Fruit fly (Drosophila melanogaster) whole organism, embryonic: ENCODE results near the gene CG31797.

Experiments used
- Antp ChIP-seq: fragments of 200-800 bp; sonication (Bioruptor generic); optimal IDR thresholded peaks from 3 replicates; lab custom pipeline; 2016; ENCODE audit warnings: missing biosample characterization, missing genetic modification characterization
- CG10979 ChIP-seq: fragments of 200-800 bp; sonication (Bioruptor generic); optimal IDR thresholded peaks from 2 replicates; lab custom pipeline; 2018; ENCODE audit warnings: missing biosample characterization, mild to moderate bottlenecking, missing genetic modification characterization, moderate library complexity
- CG11085 ChIP-seq: fragments of 200-800 bp; sonication (Bioruptor generic); IDR thresholded peaks from 2 replicates; pipeline ENCODE4 v1.3.6; 2022; ENCODE audit warnings: missing biosample characterization, missing genetic modification characterization
- CG11093 ChIP-seq: fragments of 200-800 bp; sonication (Bioruptor generic); IDR thresholded peaks from 3 replicates; pipeline ENCODE4 v1.3.6; 2022; ENCODE audit warnings: missing biosample characterization, missing genetic modification characterization
- CG11560 ChIP-seq: fragments of 200-800 bp; sonication (Bioruptor generic); IDR thresholded peaks from 3 replicates; pipeline ENCODE4 v1.3.6; 2022; ENCODE audit warnings: missing biosample characterization, missing genetic modification characterization
- CG12236 ChIP-seq: fragments of 200-800 bp; sonication (Bioruptor generic); optimal IDR thresholded peaks from 2 replicates; lab custom pipeline; 2016; ENCODE audit warnings: missing biosample characterization, missing genetic modification characterization
- CG13287 ChIP-seq: fragments of 200-800 bp; sonication (Bioruptor generic); IDR thresholded peaks from 2 replicates; pipeline ENCODE4 v1.3.6; 2022; ENCODE audit warnings: missing biosample characterization, missing genetic modification characterization; ENCODE audit not compliant: partially characterized antibody
- CG13894 ChIP-seq: fragments of 200-800 bp; sonication (Bioruptor generic); optimal IDR thresholded peaks from 3 replicates; lab custom pipeline; 2018; ENCODE audit warnings: missing biosample characterization, mild to moderate bottlenecking, missing genetic modification characterization, moderate library complexity
- CG17385 ChIP-seq: fragments of 200-800 bp; sonication (Bioruptor generic); optimal IDR thresholded peaks from 3 replicates; lab custom pipeline; 2018; ENCODE audit warnings: missing biosample characterization, mild to moderate bottlenecking, missing genetic modification characterization
- CG17612 ChIP-seq: fragments of 200-800 bp; sonication (Bioruptor generic); IDR thresholded peaks from 2 replicates; pipeline ENCODE4 v1.3.6; 2022; ENCODE audit warnings: missing biosample characterization, missing genetic modification characterization
- CG18011 ChIP-seq: fragments of 200-800 bp; sonication (Bioruptor generic); optimal IDR thresholded peaks from 2 replicates; lab custom pipeline; 2017; ENCODE audit warnings: missing biosample characterization, missing genetic modification characterization, mild to moderate bottlenecking, moderate library complexity, missing genotype
- CG2678 ChIP-seq: fragments of 200-800 bp; sonication (Bioruptor generic); optimal IDR thresholded peaks from 3 replicates; lab custom pipeline; 2019; ENCODE audit warnings: missing biosample characterization, mild to moderate bottlenecking, missing genetic modification characterization, moderate library complexity
- CG30020 ChIP-seq: fragments of 200-800 bp; optimal IDR thresholded peaks from 2 replicates; lab custom pipeline; 2019; ENCODE audit warnings: missing biosample characterization, mild to moderate bottlenecking, missing genetic modification characterization, moderate library complexity
- CG30403 ChIP-seq: fragments of 200-800 bp; sonication (Bioruptor generic); optimal IDR thresholded peaks from 3 replicates; lab custom pipeline; 2016; ENCODE audit warnings: missing biosample characterization, missing genetic modification characterization
- CG3407 ChIP-seq: fragments of 200-800 bp; sonication (Bioruptor generic); optimal IDR thresholded peaks from 2 replicates; lab custom pipeline; 2018; ENCODE audit warnings: missing biosample characterization, mild to moderate bottlenecking, missing genetic modification characterization
- CG4820 ChIP-seq: fragments of 200-800 bp; sonication (Bioruptor generic); optimal IDR thresholded peaks from 3 replicates; lab custom pipeline; 2016; ENCODE audit warnings: missing biosample characterization, missing genetic modification characterization
- CG6791 ChIP-seq: fragments of 200-800 bp; sonication (Bioruptor generic); IDR thresholded peaks from 3 replicates; pipeline ENCODE4 v1.3.6; 2022; ENCODE audit warnings: missing biosample characterization, missing genetic modification characterization; ENCODE audit not compliant: partially characterized antibody
- CG9727 ChIP-seq: fragments of 200-800 bp; sonication (Bioruptor generic); optimal IDR thresholded peaks from 3 replicates; lab custom pipeline; 2017; ENCODE audit warnings: missing biosample characterization, mild to moderate bottlenecking, missing genetic modification characterization
- CG9797 ChIP-seq: fragments of 200-800 bp; sonication (Bioruptor generic); optimal IDR thresholded peaks from 3 replicates; lab custom pipeline; 2018; ENCODE audit warnings: missing biosample characterization, mild to moderate bottlenecking, missing genetic modification characterization
- Dip2 ChIP-seq: fragments of 200-800 bp; sonication (Bioruptor generic); IDR thresholded peaks from 2 replicates; pipeline ENCODE4 v1.3.6; 2022; ENCODE audit warnings: missing biosample characterization, missing genetic modification characterization
- Dp ChIP-seq: fragments of 200-800 bp; sonication (Bioruptor generic); optimal IDR thresholded peaks from 2 replicates; lab custom pipeline; 2018; ENCODE audit warnings: missing biosample characterization, mild to moderate bottlenecking, missing genetic modification characterization, moderate library complexity
- E2f1 ChIP-seq: fragments of 200-800 bp; sonication (Bioruptor generic); IDR thresholded peaks from 2 replicates; pipeline ENCODE4 v1.3.6; 2022; ENCODE audit warnings: missing biosample characterization, missing genetic modification characterization
- Fer1 ChIP-seq: fragments of 200-800 bp; sonication (Bioruptor generic); optimal IDR thresholded peaks from 2 replicates; lab custom pipeline; 2017; ENCODE audit warnings: missing biosample characterization, mild to moderate bottlenecking, missing genetic modification characterization
- GATAe ChIP-seq: fragments of 200-800 bp; sonication (Bioruptor generic); conservative IDR thresholded peaks from 2 replicates; pipeline ENCODE4 v1.3.6; 2022; ENCODE audit warnings: missing biosample characterization, missing genetic modification characterization
- Nf-YB ChIP-seq: fragments of 200-800 bp; sonication (Bioruptor generic); optimal IDR thresholded peaks from 3 replicates; lab custom pipeline; 2019; ENCODE audit warnings: missing biosample characterization, mild to moderate bottlenecking, missing genetic modification characterization, moderate library complexity
- NfI ChIP-seq: fragments of 200-800 bp; sonication (Bioruptor generic); optimal IDR thresholded peaks from 3 replicates; lab custom pipeline; 2018; ENCODE audit warnings: missing biosample characterization, mild to moderate bottlenecking, missing genetic modification characterization, moderate library complexity
- Ravus ChIP-seq: fragments of 200-800 bp; sonication (Bioruptor generic); IDR thresholded peaks from 2 replicates; pipeline ENCODE4 v1.3.6; 2022; ENCODE audit warnings: missing biosample characterization, missing genetic modification characterization
- Sox100B ChIP-seq: fragments of 200-800 bp; sonication (Bioruptor generic); optimal IDR thresholded peaks from 3 replicates; lab custom pipeline; 2018; ENCODE audit warnings: missing biosample characterization, mild to moderate bottlenecking, missing genetic modification characterization
- Xrp1 ChIP-seq: fragments of 200-800 bp; sonication (Bioruptor generic); IDR thresholded peaks from 2 replicates; pipeline ENCODE4 v1.3.6; 2022; ENCODE audit warnings: missing biosample characterization, missing genetic modification characterization
- bowl ChIP-seq: fragments of 200-800 bp; sonication (Bioruptor generic); IDR thresholded peaks from 2 replicates; pipeline ENCODE4 v1.3.6; 2022; ENCODE audit warnings: missing biosample characterization, missing genetic modification characterization
- cg ChIP-seq: fragments of 200-800 bp; sonication (Bioruptor generic); optimal IDR thresholded peaks from 3 replicates; lab custom pipeline; 2019; ENCODE audit warnings: missing biosample characterization, mild to moderate bottlenecking, missing genetic modification characterization, moderate library complexity
- croc ChIP-seq: fragments of 200-800 bp; sonication (Bioruptor generic); conservative IDR thresholded peaks from 3 replicates; pipeline ENCODE4 v1.3.6; 2022; ENCODE audit warnings: missing biosample characterization, missing genetic modification characterization
- dan ChIP-seq: fragments of 200-800 bp; sonication (Bioruptor generic); IDR thresholded peaks from 2 replicates; pipeline ENCODE4 v1.3.6; 2022; ENCODE audit warnings: missing biosample characterization, missing genetic modification characterization
- dmrt99B ChIP-seq: fragments of 200-800 bp; sonication (Bioruptor generic); optimal IDR thresholded peaks from 2 replicates; lab custom pipeline; 2018; ENCODE audit warnings: missing biosample characterization, mild to moderate bottlenecking, missing genetic modification characterization, moderate library complexity
- fd102C ChIP-seq: fragments of 200-800 bp; sonication (Bioruptor generic); optimal IDR thresholded peaks from 2 replicates; lab custom pipeline; 2018; ENCODE audit warnings: missing biosample characterization, mild to moderate bottlenecking, missing genetic modification characterization, moderate library complexity
- fd96Cb ChIP-seq: fragments of 200-800 bp; sonication (Bioruptor generic); optimal IDR thresholded peaks from 2 replicates; lab custom pipeline; 2018; ENCODE audit warnings: missing biosample characterization, mild to moderate bottlenecking, missing genetic modification characterization, moderate library complexity
- gt ChIP-seq: fragments of 200-800 bp; sonication (Bioruptor generic); IDR thresholded peaks from 2 replicates; pipeline ENCODE4 v1.3.6; 2022; ENCODE audit warnings: missing biosample characterization, missing genetic modification characterization
- h ChIP-seq: fragments of >200 bp; optimal IDR thresholded peaks from 2 replicates; lab custom pipeline; 2017
- ham ChIP-seq: fragments of 200-800 bp; sonication (Bioruptor generic); IDR thresholded peaks from 2 replicates; pipeline ENCODE4 v1.3.6; 2022; ENCODE audit warnings: missing biosample characterization, missing genetic modification characterization
- her ChIP-seq: fragments of 200-800 bp; sonication (Bioruptor generic); optimal IDR thresholded peaks from 2 replicates; lab custom pipeline; 2016; ENCODE audit warnings: missing biosample characterization, missing genetic modification characterization
- lov ChIP-seq, 2 experiments: fragments of 200-800 bp in 1 of 2; fragments of >200 bp in 1 of 2; sonication (Bioruptor generic) in 1 of 2; IDR thresholded peaks in 1 of 2; optimal IDR thresholded peaks in 1 of 2; 2 replicates in 1 of 2; 3 replicates in 1 of 2; pipeline versions ENCODE4 v1.3.6 to Lab custom; 2017 to 2022; ENCODE audit warnings: missing biosample characterization in 1 of 2, missing genetic modification characterization in 1 of 2
- nau ChIP-seq: fragments of 200-800 bp; sonication (Bioruptor generic); optimal IDR thresholded peaks from 3 replicates; lab custom pipeline; 2017; ENCODE audit warnings: missing biosample characterization, mild to moderate bottlenecking, missing genetic modification characterization, missing genetic modification reagents
- pfk ChIP-seq: fragments of 200-800 bp; sonication (Bioruptor generic); optimal IDR thresholded peaks from 2 replicates; lab custom pipeline; 2018; ENCODE audit warnings: missing biosample characterization, mild to moderate bottlenecking, missing genetic modification characterization, moderate library complexity
- ro ChIP-seq: fragments of 200-800 bp; sonication (Bioruptor generic); IDR thresholded peaks from 2 replicates; pipeline ENCODE4 v1.3.6; 2022; ENCODE audit warnings: missing biosample characterization, missing genetic modification characterization
- scrt ChIP-seq: fragments of 200-800 bp; sonication (Bioruptor generic); optimal IDR thresholded peaks from 2 replicates; lab custom pipeline; 2018; ENCODE audit warnings: missing biosample characterization, mild to moderate bottlenecking, missing genetic modification characterization, moderate library complexity
- sr ChIP-seq: fragments of 200-800 bp; sonication (Bioruptor generic); IDR thresholded peaks from 3 replicates; pipeline ENCODE4 v1.3.6; 2022; ENCODE audit warnings: missing biosample characterization, missing genetic modification characterization
- tio ChIP-seq: fragments of 200-800 bp; sonication (Bioruptor generic); optimal IDR thresholded peaks from 2 replicates; lab custom pipeline; 2017; ENCODE audit warnings: missing biosample characterization, missing genetic modification characterization, inconsistent platforms
- vnd ChIP-seq: fragments of 200-800 bp; sonication (Bioruptor generic); IDR thresholded peaks from 3 replicates; pipeline ENCODE4 v1.3.6; 2022; ENCODE audit warnings: missing biosample characterization, missing genetic modification characterization; ENCODE audit not compliant: partially characterized antibody

CG31797 gene

DNA sequence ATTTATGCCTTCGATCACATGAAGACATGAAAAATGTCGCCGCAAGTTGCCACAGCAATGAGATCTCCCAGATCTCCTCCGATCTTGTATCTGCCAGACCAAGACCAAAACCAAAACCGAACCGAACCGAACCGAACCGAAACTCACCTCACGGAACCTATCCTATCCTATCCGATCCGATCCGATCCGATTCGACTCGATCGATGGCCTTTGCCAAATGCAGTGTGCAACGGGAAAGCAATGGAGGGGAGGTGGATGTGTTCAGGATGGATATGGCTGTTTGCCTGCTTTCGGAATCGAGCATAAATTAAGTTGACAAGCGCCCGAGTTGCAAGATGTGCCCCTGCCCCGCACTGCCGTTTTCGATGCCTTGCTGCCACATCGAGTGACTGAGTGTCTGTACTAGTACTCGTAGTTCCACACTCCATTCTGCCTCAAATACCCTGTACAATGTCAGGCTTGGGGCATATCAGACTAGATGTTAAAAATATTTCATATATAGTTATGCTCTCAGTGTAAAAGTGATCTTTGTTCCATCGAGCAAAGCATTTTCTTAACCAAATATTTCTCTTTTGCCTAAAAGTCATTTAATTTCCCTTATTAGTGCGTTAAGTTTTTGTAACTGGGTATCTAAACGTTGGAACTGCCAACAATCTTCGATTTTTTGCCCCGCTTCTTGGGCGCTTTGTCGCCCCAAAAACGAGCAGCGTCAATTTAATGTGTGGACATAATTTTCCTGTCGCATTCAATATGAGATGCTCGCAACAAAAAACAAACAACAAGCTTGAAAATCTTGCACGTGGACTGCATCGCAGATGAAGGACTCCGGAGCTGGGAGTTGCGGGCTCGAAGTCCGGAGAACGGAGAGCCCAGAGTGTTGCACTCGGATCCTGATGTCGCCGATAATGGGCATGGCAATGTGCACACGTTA lies 35.8 kb downstream of the CG31797 start (continued):
- peak; percentile 77 for TF ChIP-seq CG12236
- TF ChIP-seq CG17385 (GFP tag; lab: Kevin White, UChicago), result peak; percentile 58
- peak; percentile 91 for TF ChIP-seq CG9727 (GFP tag; lab: Kevin White, UChicago)
- no peak for TF ChIP-seq cg
- peak; percentile 60 for TF ChIP-seq Sox100B (GFP tag; lab: Kevin White, UChicago)
- peak; percentile 33; the same call in 1 of the 2 replicates for TF ChIP-seq gt (GFP tag; lab: Robert Waterston, UW)
- TF ChIP-seq CG11093 (GFP tag; lab: Robert Waterston, UW), result peak; percentile 66; the same call in 1 of the 3 replicates
- no peak for TF ChIP-seq CG11085 (GFP tag; lab: Robert Waterston, UW)
- peak; percentile 17 for TF ChIP-seq nau
- peak; percentile 28 for TF ChIP-seq Nf-YB (GFP tag; lab: Kevin White, UChicago)
- peak; percentile 15; the same call in 1 of the 2 replicates for TF ChIP-seq Ravus (GFP tag; lab: Robert Waterston, UW)
- peak; percentile 87 for TF ChIP-seq fd96Cb (tag; lab: Kevin White, UChicago)
- TF ChIP-seq CG18011 (GFP tag; lab: Kevin White, UChicago), result no peak
- no peak for TF ChIP-seq lov (optimal IDR thresholded peaks at IDR 0.05; lab: Kevin White, UChicago)
- peak; percentile 72; the same call in 2 of the 3 replicates for TF ChIP-seq lov (GFP tag; IDR thresholded peaks at IDR 0.05; lab: Robert Waterston, UW)
- TF ChIP-seq E2f1 (GFP tag; lab: Robert Waterston, UW), result peak; percentile 54; the same call in 1 of the 2 replicates
- TF ChIP-seq scrt (GFP tag; lab: Kevin White, UChicago), result no peak
- peak; percentile 69 for TF ChIP-seq CG3407 (GFP tag; lab: Kevin White, UChicago)
- TF ChIP-seq dmrt99B (tag; lab: Kevin White, UChicago), result peak; percentile 77
- TF ChIP-seq Fer1 (GFP tag; lab: Kevin White, UChicago), result no peak
- TF ChIP-seq CG6791 (GFP tag; lab: Robert Waterston, UW), result no peak
- peak; percentile 87 for TF ChIP-seq CG4820
- TF ChIP-seq ham (GFP tag; lab: Robert Waterston, UW), result no peak
- TF ChIP-seq CG17612 (GFP tag; lab: Robert Waterston, UW), result peak; percentile 8; the same call in 1 of the 2 replicates
- peak; percentile 23 for TF ChIP-seq CG30020
- TF ChIP-seq h (lab: Kevin White, UChicago), result no peak
- no peak for TF ChIP-seq vnd (GFP tag; lab: Robert Waterston, UW)
- TF ChIP-seq ro, result peak; percentile 68; the same call in 1 of the 2 replicates
- TF ChIP-seq Dip2 (GFP tag; lab: Robert Waterston, UW), result no peak
- TF ChIP-seq CG9797 (GFP tag; lab: Kevin White, UChicago), result no peak
- TF ChIP-seq CG11560 (tag; lab: Robert Waterston, UW), result peak; percentile 59; the same call in 1 of the 3 replicates
- TF ChIP-seq her (GFP tag; lab: Kevin White, UChicago), result peak; percentile 10
- TF ChIP-seq tio (GFP tag; lab: Kevin White, UChicago), result peak; percentile 82
- TF ChIP-seq CG2678 (tag; lab: Kevin White, UChicago), result peak; percentile 66
- peak; percentile 92 for TF ChIP-seq Xrp1 (GFP tag; lab: Robert Waterston, UW)
- TF ChIP-seq Antp, result peak; percentile 72
- no peak for TF ChIP-seq bowl (GFP tag; lab: Robert Waterston, UW)
- TF ChIP-seq croc (GFP tag; lab: Robert Waterston, UW), result peak; percentile 85
- peak; percentile 51 for TF ChIP-seq fd102C (GFP tag; lab: Kevin White, UChicago)
- TF ChIP-seq Dp (GFP tag; lab: Kevin White, UChicago), result no peak
- no peak for TF ChIP-seq pfk (GFP tag; lab: Kevin White, UChicago)
- peak; percentile 76 for TF ChIP-seq dan
- TF ChIP-seq GATAe (GFP tag; lab: Robert Waterston, UW), result no peak
- peak; percentile 40 for TF ChIP-seq NfI (GFP tag; lab: Kevin White, UChicago)
- peak; percentile 91 for TF ChIP-seq CG10979 (tag; lab: Kevin White, UChicago)
- TF ChIP-seq CG13287 (GFP tag; lab: Robert Waterston, UW), result no peak
- TF ChIP-seq sr (GFP tag; lab: Robert Waterston, UW), result no peak
- TF ChIP-seq CG13894, result no peak
- TF ChIP-seq CG30403 (GFP tag; lab: Kevin White, UChicago), result peak; percentile 82
